Worm (Caenorhabditis elegans): ENCODE data around the gene nlp-67.

DNA sequence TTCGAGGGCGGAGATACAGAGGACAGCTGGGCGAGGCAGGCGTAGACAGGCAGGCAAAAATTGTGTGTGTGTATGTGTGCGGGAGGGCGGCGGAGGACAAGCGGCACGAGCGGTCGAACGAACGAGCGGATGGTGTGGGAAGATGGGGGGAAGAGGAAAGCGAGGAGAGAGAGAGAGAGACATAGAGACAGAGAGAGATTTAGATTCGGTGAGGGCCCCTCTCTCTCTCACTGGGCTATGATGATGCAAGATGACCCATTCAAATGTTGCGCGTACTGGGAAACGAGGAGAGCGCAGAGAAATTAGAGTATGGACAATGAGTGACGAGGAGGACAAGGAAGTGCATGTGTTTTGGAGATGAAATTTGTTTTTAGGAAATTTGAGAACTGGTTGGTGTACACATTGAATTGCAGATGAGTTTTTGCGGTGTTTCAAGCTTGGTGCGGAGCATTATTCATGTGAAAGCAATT lies 36.4 kb upstream of the nlp-67 start:
- TF ChIP-seq unc-62 (GFP tag; optimal IDR thresholded peaks at IDR 0.05) (peak; percentile 89), mab-5 (tag; optimal IDR thresholded peaks at IDR 0.05) (no peak), nhr-28 (tag; optimal IDR thresholded peaks at IDR 0.05) (no peak), tbx-8 (GFP tag; optimal IDR thresholded peaks at IDR 0.05) (peak; percentile 77), nhr-12 (tag; optimal IDR thresholded peaks at IDR 0.05) (peak; percentile 20), ztf-11 (tag; optimal IDR thresholded peaks at IDR 0.05) (peak; percentile 92), unc-39 (tag; optimal IDR thresholded peaks at IDR 0.05) (peak; percentile 39), pha-4 (tag; optimal IDR thresholded peaks at IDR 0.05) (peak; percentile 52)
